Fruit fly (Drosophila melanogaster): ENCODE measurements around the gene CG6980.

DNA sequence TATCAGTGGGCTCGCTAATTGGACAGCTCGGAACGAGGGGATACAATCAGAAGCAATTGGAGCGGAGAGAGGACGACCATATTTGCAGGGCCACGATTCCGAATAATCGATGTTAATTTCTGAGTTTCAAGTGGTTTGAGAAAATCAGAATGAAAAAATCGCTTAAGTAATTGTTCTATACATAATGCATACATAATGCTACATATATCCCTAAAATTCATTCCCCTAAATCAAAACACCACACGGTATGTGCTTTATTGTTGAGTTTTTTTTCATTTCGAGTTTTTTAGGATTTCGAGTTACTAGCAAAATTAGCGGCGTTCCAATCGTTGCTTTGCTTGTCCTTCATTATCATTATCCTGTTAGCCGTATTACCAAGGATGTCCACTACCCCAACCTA lies 18.1 kb downstream of the CG6980 start, which contains the start of gene niki:
- no peak for TF ChIP-seq psq (optimal IDR thresholded peaks at IDR 0.05)
- TF ChIP-seq Dll (optimal IDR thresholded peaks at IDR 0.05): no peak
- no peak for TF ChIP-seq CG8478 (optimal IDR thresholded peaks at IDR 0.05)
- TF ChIP-seq EcR (GFP tag; optimal IDR thresholded peaks at IDR 0.05): no peak
- TF ChIP-seq pan (optimal IDR thresholded peaks at IDR 0.05): no peak

Data from whole organism.